Worm (Caenorhabditis elegans) whole organism, mixed stage, embryonic: ENCODE results near the gene sra-2.

Experiments
- M03D4.4 ChIP-seq: sonication (generic microtip); optimal IDR thresholded peaks from 2 replicates; lab custom pipeline; 2017; ENCODE audit warnings: mild to moderate bottlenecking, missing genetic modification characterization, missing compliant biosample characterization
- blmp-1 ChIP-seq: fragments of 150-350 bp; optimal IDR thresholded peaks from 2 replicates; lab custom pipeline; 2014; ENCODE audit warnings: missing biosample characterization, missing genetic modification characterization
- ceh-83 ChIP-seq: fragments of 200-800 bp; sonication (Bioruptor generic); optimal IDR thresholded peaks from 2 replicates; lab custom pipeline; 2018; ENCODE audit warnings: mild to moderate bottlenecking, missing genetic modification characterization, missing compliant biosample characterization
- ces-1 ChIP-seq: fragments of 150-350 bp; optimal IDR thresholded peaks from 2 replicates; lab custom pipeline; 2014; ENCODE audit warnings: missing biosample characterization, missing genetic modification reagents, missing genetic modification characterization
- elt-1 ChIP-seq: sonication (generic microtip); optimal IDR thresholded peaks from 2 replicates; lab custom pipeline; 2017; ENCODE audit warnings: missing genetic modification characterization, mild to moderate bottlenecking, missing compliant biosample characterization, antibody characterized with exemption, moderate library complexity, borderline replicate concordance; ENCODE audit not compliant: insufficient read depth
- elt-3 ChIP-seq: fragments of 150-350 bp; optimal IDR thresholded peaks from 2 replicates; lab custom pipeline; 2014; ENCODE audit warnings: missing biosample characterization, missing genetic modification characterization
- lsy-2 ChIP-seq: fragments of 150-350 bp; optimal IDR thresholded peaks from 2 replicates; lab custom pipeline; 2014; ENCODE audit warnings: missing biosample characterization, missing genetic modification characterization
- nhr-12 ChIP-seq: fragments of 150-350 bp; optimal IDR thresholded peaks from 2 replicates; lab custom pipeline; 2014; ENCODE audit warnings: missing biosample characterization, missing genetic modification characterization
- nhr-237 ChIP-seq: fragments of 150-350 bp; optimal IDR thresholded peaks from 2 replicates; lab custom pipeline; 2014; ENCODE audit warnings: missing biosample characterization, missing genetic modification characterization
- nhr-28 ChIP-seq: fragments of 150-350 bp; optimal IDR thresholded peaks from 2 replicates; lab custom pipeline; 2014; ENCODE audit warnings: missing biosample characterization, missing genetic modification characterization
- snpc-4 ChIP-seq: fragments of 150-350 bp; optimal IDR thresholded peaks from 2 replicates; lab custom pipeline; 2014; ENCODE audit warnings: missing biosample characterization, missing genetic modification characterization
- unc-39 ChIP-seq: fragments of 150-350 bp; optimal IDR thresholded peaks from 2 replicates; lab custom pipeline; 2014; ENCODE audit warnings: missing biosample characterization, missing genetic modification characterization

DNA sequence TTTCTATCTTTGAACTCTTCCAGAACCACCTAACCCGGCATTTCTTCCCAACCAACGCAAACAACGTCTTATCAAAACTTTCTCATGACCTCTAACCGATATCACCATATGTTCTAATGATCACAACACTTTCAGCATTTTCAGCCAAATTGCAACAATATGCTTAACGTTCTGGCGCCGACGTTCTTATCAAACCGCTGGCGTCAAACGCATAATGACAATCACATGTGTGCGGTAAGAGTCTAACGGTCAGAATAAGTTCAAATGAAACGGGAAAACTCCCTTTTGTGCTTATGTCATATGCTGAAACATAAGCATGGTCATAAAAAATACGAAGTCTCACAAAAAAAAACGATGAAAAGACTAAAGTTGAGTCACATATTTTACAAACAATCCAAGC lies 27.7 kb upstream of the sra-2 start:
- TF ChIP-seq M03D4.4 (tag; lab: Kevin White, UChicago) (no peak), blmp-1 (tag; lab: Kevin White, UChicago) (no peak), snpc-4 (tag; lab: Kevin White, UChicago) (no peak), lsy-2 (tag; lab: Kevin White, UChicago) (no peak), nhr-237 (tag; lab: Kevin White, UChicago) (no peak), elt-1 (tag; lab: Kevin White, UChicago) (no peak), nhr-28 (no peak), unc-39 (tag; lab: Kevin White, UChicago) (no peak), elt-3 (tag; lab: Kevin White, UChicago) (no peak), ces-1 (GFP tag; lab: Kevin White, UChicago) (no peak), nhr-12 (no peak), ceh-83 (GFP tag; lab: Kevin White, UChicago) (no peak)
